Fruit fly (Drosophila melanogaster) whole organism, embryonic: ENCODE data around the gene pdm2.

Experiments
- Abd-B ChIP-seq: fragments of 200-800 bp; sonication (Bioruptor generic); optimal IDR thresholded peaks from 2 replicates; lab custom pipeline; 2018; ENCODE audit warnings: missing biosample characterization, mild to moderate bottlenecking, missing genetic modification characterization, moderate library complexity
- CG11247 ChIP-seq: fragments of 200-800 bp; sonication (Bioruptor generic); IDR thresholded peaks from 2 replicates; pipeline ENCODE4 v1.3.6; 2022; ENCODE audit warnings: missing biosample characterization, missing genetic modification characterization
- CG12219 ChIP-seq: fragments of 200-800 bp; sonication (Bioruptor generic); optimal IDR thresholded peaks from 3 replicates; lab custom pipeline; 2018; ENCODE audit warnings: missing biosample characterization, mild to moderate bottlenecking, missing genetic modification characterization
- CG12659 ChIP-seq: fragments of 200-800 bp; sonication (Bioruptor generic); optimal IDR thresholded peaks from 3 replicates; lab custom pipeline; 2017; ENCODE audit warnings: mild to moderate bottlenecking, missing biosample characterization, missing genetic modification reagents, missing genetic modification characterization
- CG15073 ChIP-seq: fragments of 200-800 bp; sonication (Bioruptor generic); optimal IDR thresholded peaks from 2 replicates; lab custom pipeline; 2016; ENCODE audit warnings: missing biosample characterization, missing genetic modification characterization
- CG2678 ChIP-seq: fragments of 200-800 bp; sonication (Bioruptor generic); optimal IDR thresholded peaks from 3 replicates; lab custom pipeline; 2019; ENCODE audit warnings: missing biosample characterization, mild to moderate bottlenecking, missing genetic modification characterization, moderate library complexity
- CG31224 ChIP-seq: fragments of 200-800 bp; sonication (Bioruptor generic); IDR thresholded peaks from 2 replicates; pipeline ENCODE4 v1.3.6; 2022; ENCODE audit warnings: missing biosample characterization, missing genetic modification characterization
- CG6689 ChIP-seq: fragments of 200-800 bp; sonication (Bioruptor generic); IDR thresholded peaks from 2 replicates; pipeline ENCODE4 v1.3.6; 2022; ENCODE audit warnings: missing biosample characterization, missing genetic modification characterization
- CG7745 ChIP-seq: fragments of 200-800 bp; sonication (Bioruptor generic); optimal IDR thresholded peaks from 2 replicates; lab custom pipeline; 2018; ENCODE audit warnings: missing biosample characterization, mild to moderate bottlenecking, missing genetic modification characterization, moderate library complexity
- CG8290 ChIP-seq, 3 experiments: fragments of 200-800 bp; sonication (Bioruptor generic); optimal IDR thresholded peaks; 2 replicates each; lab custom pipeline; 2016 to 2019; ENCODE audit warnings: missing biosample characterization in 3 of 3, missing genetic modification characterization in 3 of 3, mild to moderate bottlenecking in 2 of 3, moderate library complexity in 1 of 3
- Dip2 ChIP-seq: fragments of 200-800 bp; sonication (Bioruptor generic); IDR thresholded peaks from 2 replicates; pipeline ENCODE4 v1.3.6; 2022; ENCODE audit warnings: missing biosample characterization, missing genetic modification characterization
- Hey ChIP-seq: fragments of 200-800 bp; sonication (Bioruptor generic); optimal IDR thresholded peaks from 3 replicates; lab custom pipeline; 2018; ENCODE audit warnings: missing biosample characterization, mild to moderate bottlenecking, missing genetic modification characterization
- Max ChIP-seq: fragments of 200-800 bp; sonication (Bioruptor generic); optimal IDR thresholded peaks from 2 replicates; lab custom pipeline; 2016; ENCODE audit warnings: missing biosample characterization, mild to moderate bottlenecking, missing genetic modification characterization
- Med ChIP-seq: fragments of 200-800 bp; sonication (Bioruptor generic); peaks from one replicate; lab custom pipeline; 2016; ENCODE audit warnings: missing biosample characterization, missing genetic modification characterization, mild to moderate bottlenecking, inconsistent platforms, moderate library complexity
- Mes4 ChIP-seq: fragments of 200-800 bp; sonication (Bioruptor generic); optimal IDR thresholded peaks from 2 replicates; lab custom pipeline; 2016; ENCODE audit warnings: missing biosample characterization, missing genetic modification characterization
- Pdp1 ChIP-seq, 2 experiments: fragments of 200-800 bp; sonication (Bioruptor generic); optimal IDR thresholded peaks; 3 replicates each; lab custom pipeline; 2016; ENCODE audit warnings: missing biosample characterization in 2 of 2, missing genetic modification characterization in 2 of 2, mild to moderate bottlenecking in 1 of 2, moderate library complexity in 1 of 2
- Rfx ChIP-seq: fragments of 200-800 bp; sonication (Bioruptor generic); IDR thresholded peaks from 2 replicates; pipeline ENCODE4 v1.3.6; 2022; ENCODE audit warnings: missing biosample characterization, missing genetic modification characterization
- Spps ChIP-seq: fragments of 200-800 bp; sonication (Bioruptor generic); optimal IDR thresholded peaks from 2 replicates; lab custom pipeline; 2018; ENCODE audit warnings: missing biosample characterization, mild to moderate bottlenecking, missing genetic modification characterization
- YL-1 ChIP-seq: fragments of 200-800 bp; sonication (Bioruptor generic); optimal IDR thresholded peaks from 3 replicates; lab custom pipeline; 2017; ENCODE audit warnings: missing biosample characterization, mild to moderate bottlenecking, missing genetic modification characterization
- bsh ChIP-seq, 2 experiments: fragments of 200-800 bp; sonication (Bioruptor generic); optimal IDR thresholded peaks; 2 replicates each; lab custom pipeline; 2017 to 2018; ENCODE audit warnings: mild to moderate bottlenecking in 2 of 2, missing biosample characterization in 2 of 2, missing genetic modification characterization in 2 of 2, moderate library complexity in 1 of 2
- corto ChIP-seq: fragments of 200-800 bp; sonication (Bioruptor generic); optimal IDR thresholded peaks from 2 replicates; lab custom pipeline; 2016; ENCODE audit warnings: missing biosample characterization, mild to moderate bottlenecking, missing genetic modification characterization, moderate library complexity
- cwo ChIP-seq: fragments of 200-800 bp; sonication (Bioruptor generic); optimal IDR thresholded peaks from 3 replicates; lab custom pipeline; 2017; ENCODE audit warnings: missing biosample characterization, missing genetic modification characterization, mild to moderate bottlenecking, moderate library complexity, missing genetic modification reagents
- dysf ChIP-seq: fragments of 200-800 bp; sonication (Bioruptor generic); IDR thresholded peaks from 3 replicates; pipeline ENCODE4 v1.3.6; 2022; ENCODE audit warnings: missing biosample characterization, missing genetic modification characterization
- exex ChIP-seq: fragments of 200-800 bp; sonication (Bioruptor generic); optimal IDR thresholded peaks from 4 replicates; lab custom pipeline; 2018; ENCODE audit warnings: missing biosample characterization, mild to moderate bottlenecking, missing genetic modification characterization, moderate library complexity
- ftz-f1 ChIP-seq: fragments of 200-800 bp; sonication (Bioruptor generic); optimal IDR thresholded peaks from 2 replicates; lab custom pipeline; 2016; ENCODE audit warnings: missing biosample characterization, missing genetic modification characterization
- kni ChIP-seq: fragments of 200-800 bp; sonication (Bioruptor generic); optimal IDR thresholded peaks from 3 replicates; lab custom pipeline; 2017; ENCODE audit warnings: mild to moderate bottlenecking, missing biosample characterization, missing genetic modification reagents, missing genetic modification characterization
- lmd ChIP-seq: fragments of 200-800 bp; sonication (Bioruptor generic); IDR thresholded peaks from 2 replicates; pipeline ENCODE4 v1.3.6; 2022; ENCODE audit warnings: missing biosample characterization, missing genetic modification characterization
- nom ChIP-seq: fragments of 200-800 bp; sonication (Bioruptor generic); optimal IDR thresholded peaks from 2 replicates; lab custom pipeline; 2017; ENCODE audit warnings: missing biosample characterization, missing genetic modification characterization, mild to moderate bottlenecking, moderate library complexity, missing genetic modification reagents
- sens ChIP-seq: fragments of 200-800 bp; sonication (Bioruptor generic); peaks from one replicate; lab custom pipeline; 2016; ENCODE audit warnings: missing biosample characterization, missing genetic modification characterization
- sug ChIP-seq: fragments of 200-800 bp; optimal IDR thresholded peaks from 2 replicates; lab custom pipeline; 2019; ENCODE audit warnings: missing biosample characterization, mild to moderate bottlenecking, missing genetic modification characterization, moderate library complexity
- twi ChIP-seq: fragments of 200-800 bp; optimal IDR thresholded peaks from 2 replicates; lab custom pipeline; 2019; ENCODE audit warnings: missing biosample characterization, mild to moderate bottlenecking, missing genetic modification characterization, moderate library complexity
- zfh1 ChIP-seq: fragments of 200-800 bp; sonication (Bioruptor generic); IDR thresholded peaks from 3 replicates; pipeline ENCODE4 v1.3.6; 2022; ENCODE audit warnings: missing biosample characterization, missing genetic modification characterization

pdm2 gene

dm6 chr2L:12718437-12719376, 61.7 kb downstream of the pdm2 start, which contains the start of gene MRP (continued):
- TF ChIP-seq YL-1 (GFP tag; lab: Kevin White, UChicago) (no peak), twi (tag; lab: Kevin White, UChicago) (no peak), Abd-B (no peak), Max (no peak), Mes4 (no peak), Dip2 (GFP tag; lab: Robert Waterston, UW) (no peak), Rfx (GFP tag; lab: Robert Waterston, UW) (peak; percentile 34; the same call in 1 of the 2 replicates), CG6689 (GFP tag; lab: Robert Waterston, UW) (no peak), Spps (no peak), CG11247 (peak; percentile 29; the same call in 1 of the 2 replicates), CG2678 (tag; lab: Kevin White, UChicago) (no peak)

- peak; percentile 73 for TF ChIP-seq Med (GFP tag; lab: Kevin White, UChicago)
- TF ChIP-seq nom (GFP tag; lab: Kevin White, UChicago): peak; percentile 23
- TF ChIP-seq sug (tag; lab: Kevin White, UChicago): peak; percentile 81
- TF ChIP-seq Hey (tag; lab: Kevin White, UChicago): peak; percentile 60
- no peak for TF ChIP-seq zfh1 (GFP tag; lab: Robert Waterston, UW)
- no peak for TF ChIP-seq kni (GFP tag; lab: Kevin White, UChicago)
- TF ChIP-seq CG7745 (tag; lab: Kevin White, UChicago): no peak
- TF ChIP-seq corto (GFP tag; lab: Kevin White, UChicago): peak; percentile 1
- no peak for TF ChIP-seq CG15073 (GFP tag; lab: Kevin White, UChicago)
- no peak for TF ChIP-seq CG12219
- TF ChIP-seq bsh (GFP tag; optimal IDR thresholded peaks at IDR 0.05; lab: Kevin White, UChicago): peak in 1 of 2 experiments; percentile 18
- TF ChIP-seq ftz-f1 (GFP tag; lab: Kevin White, UChicago): peak; percentile 9
- no peak for TF ChIP-seq lmd
- no peak for TF ChIP-seq CG12659
- TF ChIP-seq exex (tag; lab: Kevin White, UChicago): peak; percentile 64
- TF ChIP-seq cwo (GFP tag; lab: Kevin White, UChicago): peak; percentile 6
- TF ChIP-seq CG8290 (GFP tag; optimal IDR thresholded peaks at IDR 0.05; lab: Kevin White, UChicago): no peak
- peak in 1 of 2 experiments; percentile 22 for TF ChIP-seq CG8290 (tag; optimal IDR thresholded peaks at IDR 0.05; lab: Kevin White, UChicago)
- TF ChIP-seq CG31224 (GFP tag; lab: Robert Waterston, UW): peak; percentile 57
- TF ChIP-seq Pdp1 (GFP tag; optimal IDR thresholded peaks at IDR 0.05; lab: Kevin White, UChicago): peak in 1 of 2 experiments; percentile 89
- TF ChIP-seq sens (GFP tag; lab: Kevin White, UChicago): peak; percentile 69
- TF ChIP-seq dysf (GFP tag; lab: Robert Waterston, UW): no peak
Measured at dm6 chr2L:12719712-12720429, 62.9 kb downstream of the pdm2 start.
